Fruit fly (Drosophila melanogaster) whole organism, embryonic: ENCODE data around the gene CG7006.

ENCODE experiments used
- CG12155 ChIP-seq: fragments of 200-800 bp; sonication (Bioruptor generic); optimal IDR thresholded peaks from 3 replicates; lab custom pipeline; 2016; ENCODE audit warnings: missing biosample characterization, missing genetic modification characterization
- Sox102F ChIP-seq: fragments of 200-800 bp; sonication (Bioruptor generic); optimal IDR thresholded peaks from 2 replicates; lab custom pipeline; 2018; ENCODE audit warnings: missing biosample characterization, mild to moderate bottlenecking, missing genetic modification characterization, moderate library complexity

DNA sequence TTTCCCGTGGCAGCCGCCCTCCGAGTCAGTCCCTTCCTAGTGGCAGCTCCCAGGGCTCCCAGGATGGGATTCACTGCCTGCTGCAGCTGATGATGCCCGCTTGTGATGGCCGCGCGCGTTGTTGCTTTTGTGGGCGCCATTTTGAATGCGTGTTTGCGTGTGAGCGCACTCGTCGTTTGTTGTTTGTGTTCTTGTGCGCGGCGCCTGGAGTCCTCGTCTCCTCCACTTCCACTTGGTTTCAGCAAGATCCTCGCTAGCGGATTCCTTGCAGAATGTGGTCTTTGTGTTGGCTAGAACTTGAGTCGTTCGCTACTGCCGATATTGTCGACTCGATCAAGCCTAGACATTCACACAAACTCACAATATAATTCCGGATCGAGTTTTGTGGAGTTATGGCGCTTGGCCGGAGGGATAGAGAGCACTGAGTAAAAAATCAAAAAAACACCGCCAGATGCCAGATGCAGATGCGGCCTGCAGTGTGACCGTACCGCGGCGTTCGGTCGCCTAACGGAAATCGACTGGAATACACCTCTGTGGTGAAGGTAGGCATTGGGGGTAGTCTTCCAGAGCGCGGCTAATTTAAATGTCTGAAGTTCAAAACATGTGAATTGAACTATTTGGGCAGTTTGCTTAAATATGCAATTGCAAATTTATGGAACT, 20.1 kb downstream of the CG7006 start, which contains the start of gene CycB3:
- no peak for TF ChIP-seq Sox102F (GFP tag; lab: Kevin White, UChicago)
- peak; percentile 6 for TF ChIP-seq CG12155 (GFP tag; lab: Kevin White, UChicago)
